Worm (Caenorhabditis elegans) whole organism, L4 larva: ENCODE results near the gene asp-8.
A peak's percentile ranks its signal among the peaks of the same experiment; 100 is the strongest.

Experiments used
- D1046.2 ChIP-seq: fragments of 200-800 bp; sonication (Bioruptor generic); IDR thresholded peaks from 2 replicates; pipeline ENCODE4 v1.3.6; 2022; ENCODE audit warnings: missing genetic modification characterization, missing compliant biosample characterization
- F44E2.7 ChIP-seq: fragments of 200-800 bp; sonication (Bioruptor generic); IDR thresholded peaks from 2 replicates; pipeline ENCODE4 v2.1.2; 2022; ENCODE audit warnings: missing genetic modification characterization, missing compliant biosample characterization
- R02D3.7 ChIP-seq: fragments of 150-350 bp; sonication (generic microtip); optimal IDR thresholded peaks from 3 replicates; lab custom pipeline; 2014; ENCODE audit warnings: missing biosample characterization, missing genetic modification characterization
- T20F7.1 ChIP-seq: fragments of 200-800 bp; sonication (Bioruptor generic); optimal IDR thresholded peaks from 2 replicates; lab custom pipeline; 2018; ENCODE audit warnings: mild to moderate bottlenecking, missing genetic modification characterization, missing compliant biosample characterization
- T26A8.4 ChIP-seq: fragments of 200-800 bp; sonication (Bioruptor generic); IDR thresholded peaks from 2 replicates; pipeline ENCODE4 v1.3.6; 2022; ENCODE audit warnings: missing genetic modification characterization, missing compliant biosample characterization
- Y105C5A.15 ChIP-seq: fragments of 200-800 bp; sonication (Bioruptor generic); IDR thresholded peaks from 2 replicates; pipeline ENCODE4 v1.3.6; 2022; ENCODE audit warnings: missing genetic modification characterization, missing compliant biosample characterization
- Y5F2A.4 ChIP-seq: fragments of 200-800 bp; sonication (Bioruptor generic); optimal IDR thresholded peaks from 2 replicates; lab custom pipeline; 2018; ENCODE audit warnings: mild to moderate bottlenecking, missing genetic modification characterization, missing compliant biosample characterization
- ama-1 ChIP-seq: fragments of 150-350 bp; optimal IDR thresholded peaks from 2 replicates; lab custom pipeline; 2014; ENCODE audit warnings: inconsistent platforms, mixed read lengths
- ceh-32 ChIP-seq: sonication (generic microtip); optimal IDR thresholded peaks from 2 replicates; lab custom pipeline; 2016; ENCODE audit warnings: mild to moderate bottlenecking, missing genetic modification characterization, missing compliant biosample characterization; ENCODE audit not compliant: poor library complexity
- ces-1 ChIP-seq: fragments of 150-350 bp; sonication (generic microtip); optimal IDR thresholded peaks from 4 replicates; lab custom pipeline; 2014; ENCODE audit warnings: missing biosample characterization, missing genetic modification reagents, missing genetic modification characterization
- daf-12 ChIP-seq: fragments of 150-350 bp; optimal IDR thresholded peaks from 2 replicates; lab custom pipeline; 2014; ENCODE audit warnings: missing biosample characterization, missing genetic modification reagents, missing genetic modification characterization
- daf-8 ChIP-seq: fragments of 200-800 bp; sonication (Bioruptor generic); IDR thresholded peaks from 2 replicates; pipeline ENCODE4 v1.3.6; 2022; ENCODE audit warnings: missing genetic modification characterization, missing compliant biosample characterization
- fkh-10 ChIP-seq: fragments of 150-350 bp; optimal IDR thresholded peaks from 2 replicates; lab custom pipeline; 2014; ENCODE audit warnings: missing biosample characterization, missing genetic modification reagents, missing genetic modification characterization
- fos-1 ChIP-seq: fragments of 150-350 bp; optimal IDR thresholded peaks from 2 replicates; lab custom pipeline; 2014; ENCODE audit warnings: missing biosample characterization, missing genetic modification characterization
- gei-8 ChIP-seq: fragments of 200-800 bp; sonication (Bioruptor generic); optimal IDR thresholded peaks from 2 replicates; lab custom pipeline; 2018; ENCODE audit warnings: mild to moderate bottlenecking, missing genetic modification characterization, missing compliant biosample characterization
- hlh-11 ChIP-seq: fragments of 200-800 bp; sonication (Bioruptor generic); optimal IDR thresholded peaks from 2 replicates; lab custom pipeline; 2018; ENCODE audit warnings: mild to moderate bottlenecking, missing genetic modification characterization, missing compliant biosample characterization
- hlh-30 ChIP-seq: sonication (generic microtip); optimal IDR thresholded peaks from 2 replicates; lab custom pipeline; 2017; ENCODE audit warnings: antibody characterized with exemption, mild to moderate bottlenecking, missing genetic modification characterization, missing compliant biosample characterization; ENCODE audit not compliant: insufficient read depth
- hmg-1.1 ChIP-seq: fragments of 200-800 bp; sonication (Bioruptor generic); IDR thresholded peaks from 2 replicates; pipeline ENCODE4 v1.3.6; 2022; ENCODE audit warnings: missing genetic modification reagents, missing genetic modification characterization, missing compliant biosample characterization
- lin-1 ChIP-seq: fragments of 200-800 bp; sonication (Bioruptor generic); IDR thresholded peaks from 2 replicates; pipeline ENCODE4 v1.3.6; 2022; ENCODE audit warnings: missing genetic modification reagents, missing genetic modification characterization, missing compliant biosample characterization
- lin-29 ChIP-seq: fragments of 200-800 bp; sonication (Bioruptor generic); IDR thresholded peaks from 2 replicates; pipeline ENCODE4 v1.3.6; 2022; ENCODE audit warnings: missing genetic modification reagents, missing genetic modification characterization, missing compliant biosample characterization
- lin-39 ChIP-seq: fragments of 150-350 bp; optimal IDR thresholded peaks from 2 replicates; lab custom pipeline; 2014; ENCODE audit warnings: missing biosample characterization, missing genetic modification reagents, missing genetic modification characterization
- lir-3 ChIP-seq: sonication (generic microtip); optimal IDR thresholded peaks from 2 replicates; lab custom pipeline; 2016; ENCODE audit warnings: mild to moderate bottlenecking, missing genetic modification characterization, missing compliant biosample characterization
- lsy-2 ChIP-seq, 2 experiments: fragments of 150-350 bp in 1 of 2; sonication (generic microtip) in 1 of 2; optimal IDR thresholded peaks; 2 replicates each; lab custom pipeline; 2014 to 2017; ENCODE audit warnings: missing biosample characterization in 2 of 2, missing genetic modification characterization in 2 of 2
- madf-5 ChIP-seq, 2 experiments: fragments of 200-800 bp; sonication (Bioruptor generic); IDR thresholded peaks; 2 replicates each; pipeline ENCODE4 v1.3.6; 2022; ENCODE audit warnings: missing compliant biosample characterization in 2 of 2, missing genetic modification characterization in 2 of 2
- madf-9 ChIP-seq: fragments of 200-800 bp; sonication (Bioruptor generic); conservative IDR thresholded peaks from 2 replicates; pipeline ENCODE4 v1.3.6; 2022; ENCODE audit warnings: missing genetic modification reagents, missing genetic modification characterization, missing compliant biosample characterization
- mdl-1 ChIP-seq, 2 experiments: fragments of 150-350 bp in 1 of 2; sonication (generic microtip) in 1 of 2; optimal IDR thresholded peaks; 2 replicates each; lab custom pipeline; 2014 to 2017; ENCODE audit warnings: missing biosample characterization in 2 of 2, missing genetic modification characterization in 2 of 2
- mxl-2 ChIP-seq: fragments of 200-800 bp; sonication (Bioruptor generic); conservative IDR thresholded peaks from 2 replicates; pipeline ENCODE4 v1.3.6; 2022; ENCODE audit warnings: missing genetic modification reagents, missing genetic modification characterization, missing compliant biosample characterization
- nhr-10 ChIP-seq: fragments of 150-350 bp; optimal IDR thresholded peaks from 2 replicates; lab custom pipeline; 2014; ENCODE audit warnings: missing biosample characterization, missing genetic modification characterization
- nhr-102 ChIP-seq: sonication (generic microtip); optimal IDR thresholded peaks from 2 replicates; lab custom pipeline; 2016; ENCODE audit warnings: mild to moderate bottlenecking, missing genetic modification characterization, moderate library complexity, missing compliant biosample characterization
- nhr-11 ChIP-seq: fragments of 150-350 bp; optimal IDR thresholded peaks from 2 replicates; lab custom pipeline; 2014; ENCODE audit warnings: missing biosample characterization, missing genetic modification characterization
- nhr-111 ChIP-seq: fragments of 200-800 bp; sonication (Bioruptor generic); optimal IDR thresholded peaks from 2 replicates; lab custom pipeline; 2018; ENCODE audit warnings: mild to moderate bottlenecking, missing genetic modification characterization, missing compliant biosample characterization
- nhr-25 ChIP-seq: sonication (generic microtip); optimal IDR thresholded peaks from 2 replicates; lab custom pipeline; 2017; ENCODE audit warnings: missing genetic modification characterization, mild to moderate bottlenecking, missing compliant biosample characterization, antibody characterized with exemption, moderate library complexity, borderline replicate concordance; ENCODE audit not compliant: insufficient read depth
- nhr-28 ChIP-seq: fragments of 150-350 bp; optimal IDR thresholded peaks from 2 replicates; lab custom pipeline; 2014; ENCODE audit warnings: missing biosample characterization, missing genetic modification characterization
- nhr-48 ChIP-seq: sonication (generic microtip); optimal IDR thresholded peaks from 2 replicates; lab custom pipeline; 2016; ENCODE audit warnings: mild to moderate bottlenecking, missing genetic modification characterization, missing compliant biosample characterization
- nhr-76 ChIP-seq: fragments of 150-350 bp; optimal IDR thresholded peaks from 2 replicates; lab custom pipeline; 2014; ENCODE audit warnings: missing biosample characterization, missing genetic modification characterization
- nhr-77 ChIP-seq: fragments of 150-350 bp; optimal IDR thresholded peaks from 2 replicates; lab custom pipeline; 2014; ENCODE audit warnings: missing biosample characterization, missing genetic modification characterization
- pqm-1 ChIP-seq: sonication (generic microtip); optimal IDR thresholded peaks from 2 replicates; lab custom pipeline; 2017; ENCODE audit warnings: missing biosample characterization, missing genetic modification characterization
- saeg-2 ChIP-seq: fragments of 200-800 bp; sonication (Bioruptor generic); IDR thresholded peaks from 2 replicates; pipeline ENCODE4 v1.3.6; 2022; ENCODE audit warnings: missing genetic modification reagents, missing genetic modification characterization, missing compliant biosample characterization
- set-16 ChIP-seq: fragments of 200-800 bp; sonication (Bioruptor generic); IDR thresholded peaks from 2 replicates; pipeline ENCODE4 v1.3.6; 2022; ENCODE audit warnings: missing genetic modification reagents, missing genetic modification characterization, missing compliant biosample characterization
- snpc-1.2 ChIP-seq: fragments of 200-800 bp; sonication (Bioruptor generic); IDR thresholded peaks from 2 replicates; pipeline ENCODE4 v1.3.6; 2022; ENCODE audit warnings: missing genetic modification reagents, missing genetic modification characterization, missing compliant biosample characterization
- snpc-4 ChIP-seq: fragments of 150-350 bp; optimal IDR thresholded peaks from 2 replicates; lab custom pipeline; 2014; ENCODE audit warnings: missing biosample characterization, missing genetic modification characterization
- unc-130 ChIP-seq: sonication (generic microtip); optimal IDR thresholded peaks from 2 replicates; lab custom pipeline; 2016; ENCODE audit warnings: missing genetic modification reagents, missing genetic modification characterization, missing compliant biosample characterization
- unc-39 ChIP-seq: sonication (generic microtip); optimal IDR thresholded peaks from 2 replicates; lab custom pipeline; 2017; ENCODE audit warnings: missing biosample characterization, missing genetic modification characterization
- vab-7 ChIP-seq: fragments of 200-800 bp; sonication (Bioruptor generic); IDR thresholded peaks from 2 replicates; pipeline ENCODE4 v1.3.6; 2022; ENCODE audit warnings: missing genetic modification reagents, missing genetic modification characterization, missing compliant biosample characterization
- zag-1 ChIP-seq: fragments of 150-350 bp; optimal IDR thresholded peaks from 2 replicates; lab custom pipeline; 2014; ENCODE audit warnings: missing biosample characterization, missing genetic modification characterization
- zip-11 ChIP-seq: fragments of 200-800 bp; sonication (Bioruptor generic); IDR thresholded peaks from 2 replicates; pipeline ENCODE4 v1.3.6; 2022; ENCODE audit warnings: missing genetic modification characterization, missing compliant biosample characterization

asp-8 gene

DNA sequence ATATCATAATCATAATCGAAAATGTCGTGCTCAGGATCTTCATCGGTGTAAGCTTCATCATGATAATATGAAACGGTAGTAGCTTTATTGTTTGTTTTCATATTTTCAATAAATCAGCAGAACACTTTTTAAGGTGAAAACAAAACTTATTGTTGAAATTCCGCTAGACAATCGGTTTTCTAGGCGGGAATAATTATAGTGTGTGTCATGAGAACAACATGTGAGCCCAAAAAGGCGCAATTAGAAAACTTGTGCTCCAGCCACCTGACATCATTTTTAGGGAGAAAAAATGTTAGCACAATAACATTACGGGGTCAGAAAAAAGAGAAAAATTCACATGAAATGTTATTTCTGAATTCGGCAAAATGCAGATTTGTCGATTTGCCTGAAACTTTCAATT is 9.9 kb downstream of the asp-8 start, which contains the start of gene srw-8:
TSS of gene srw-8 (minus strand) at position 101 of the 400 bp plus-strand sequence.
- TF ChIP-seq gei-8 (GFP tag; lab: Kevin White, UChicago) (no peak), zip-11 (GFP tag; lab: Robert Waterston, UW) (no peak)

DNA sequence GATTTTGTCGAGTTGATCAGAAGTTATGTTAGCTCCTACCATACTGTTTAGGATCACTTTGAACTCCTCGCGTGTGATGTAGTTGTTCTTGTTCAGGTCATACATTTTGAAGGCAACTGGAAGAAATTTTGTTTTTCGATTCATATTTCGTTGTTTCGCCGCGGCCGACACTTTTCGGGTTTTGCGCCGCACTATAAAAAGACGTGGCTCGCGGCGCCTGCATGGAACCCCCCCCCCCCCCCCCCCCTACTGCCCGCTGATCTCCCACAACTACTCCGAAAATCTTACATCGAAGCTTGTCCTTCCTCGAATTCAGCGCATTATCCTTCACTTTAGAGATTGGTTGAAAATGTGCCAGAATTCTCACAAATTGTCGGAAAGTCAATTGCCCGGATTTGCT is 13.7 kb downstream of the asp-8 start:
- TF ChIP-seq madf-9 (GFP tag; lab: Robert Waterston, UW) (no peak), lin-29 (no peak), set-16 (peak; percentile 82), snpc-1.2 (GFP tag; lab: Robert Waterston, UW) (no peak), hlh-11 (tag; lab: Kevin White, UChicago) (no peak)

- TF ChIP-seq nhr-77 (tag; lab: Kevin White, UChicago) (no peak), nhr-25 (tag; lab: Kevin White, UChicago) (no peak), nhr-102 (tag; lab: Kevin White, UChicago) (no peak), Y105C5A.15 (GFP tag; lab: Robert Waterston, UW) (no peak), mdl-1 (tag; optimal IDR thresholded peaks at IDR 0.05; lab: Kevin White, UChicago) (no peak), R02D3.7 (tag; lab: Kevin White, UChicago) (no peak), ama-1 (no peak), hlh-30 (tag; lab: Kevin White, UChicago) (no peak), snpc-1.2 (GFP tag; lab: Robert Waterston, UW) (no peak), daf-12 (tag; lab: Kevin White, UChicago) (no peak), ceh-32 (tag; lab: Kevin White, UChicago) (no peak), snpc-4 (tag; lab: Kevin White, UChicago) (no peak), gei-8 (GFP tag; lab: Kevin White, UChicago) (no peak), daf-8 (GFP tag; lab: Robert Waterston, UW) (no peak), saeg-2 (GFP tag; lab: Robert Waterston, UW) (no peak), zag-1 (tag; lab: Kevin White, UChicago) (no peak)
Measured at ce11 chrV:3039282-3039681, 14.9 kb downstream of the asp-8 start, which contains the start of gene chpf-2. Gene chpf-2 (minus strand): TSS chrV:3039382.

DNA sequence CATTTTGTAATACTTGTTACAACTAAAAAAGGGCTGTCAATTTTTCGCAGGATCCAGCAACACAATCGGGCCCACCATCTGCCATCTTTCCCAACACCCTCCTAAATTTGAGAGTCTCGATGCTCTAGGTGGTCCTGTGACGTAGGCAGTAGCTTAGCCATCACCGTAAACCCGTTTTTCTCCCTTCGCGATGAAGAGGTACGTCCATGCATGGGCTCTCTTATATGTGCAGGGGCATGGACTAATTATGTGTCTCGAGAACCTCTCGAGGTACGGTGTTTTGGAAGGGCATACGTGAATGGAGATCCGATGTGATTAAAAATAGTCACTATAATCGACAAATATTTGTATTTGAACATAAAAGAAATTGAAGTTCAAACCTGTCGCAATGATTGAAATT is 16.6 kb downstream of the asp-8 start:
- TF ChIP-seq lsy-2 (tag; optimal IDR thresholded peaks at IDR 0.05; lab: Kevin White, UChicago): no peak
- no peak for TF ChIP-seq set-16
- TF ChIP-seq lin-39 (tag; lab: Kevin White, UChicago): no peak
- TF ChIP-seq nhr-76 (tag; lab: Kevin White, UChicago): no peak
- no peak for TF ChIP-seq lir-3 (tag; lab: Kevin White, UChicago)
- no peak for TF ChIP-seq T26A8.4 (GFP tag; lab: Robert Waterston, UW)
- TF ChIP-seq pqm-1: no peak
- no peak for TF ChIP-seq unc-39
- TF ChIP-seq T20F7.1 (GFP tag; lab: Kevin White, UChicago): no peak
- no peak for TF ChIP-seq fkh-10 (GFP tag; lab: Kevin White, UChicago)
- no peak for TF ChIP-seq F44E2.7 (GFP tag; lab: Robert Waterston, UW)
- no peak for TF ChIP-seq zip-11 (GFP tag; lab: Robert Waterston, UW)
- TF ChIP-seq fos-1: no peak
- TF ChIP-seq nhr-28: no peak
- no peak for TF ChIP-seq nhr-48 (tag; lab: Kevin White, UChicago)
- TF ChIP-seq madf-5 (GFP tag; IDR thresholded peaks at IDR 0.05; lab: Robert Waterston, UW): no peak

DNA sequence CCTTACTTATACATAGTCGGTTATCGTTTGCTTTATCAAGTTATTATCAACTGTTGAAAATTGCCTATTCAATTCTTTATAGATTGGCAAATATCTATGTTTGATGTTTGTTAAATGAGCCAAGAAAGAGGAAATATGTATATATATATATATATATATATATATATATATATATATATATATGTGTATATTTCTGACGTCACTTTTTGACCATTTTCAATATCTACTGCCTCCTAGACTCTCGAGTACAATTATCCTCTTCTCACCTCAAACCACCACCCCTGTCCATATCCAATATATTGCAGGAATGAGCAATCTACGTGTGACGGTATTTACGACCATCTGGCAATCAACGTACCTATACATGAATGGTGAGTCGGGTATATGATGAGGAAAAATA is 20.5 kb downstream of the asp-8 start, which contains the start of gene F59D6.1:
TSS of gene F59D6.1 (plus strand) at position 301 of the 400 bp plus-strand sequence.
- TF ChIP-seq mdl-1 (tag; optimal IDR thresholded peaks at IDR 0.05; lab: Kevin White, UChicago) (no peak), vab-7 (GFP tag; lab: Robert Waterston, UW) (no peak), D1046.2 (GFP tag; lab: Robert Waterston, UW) (no peak), hmg-1.1 (GFP tag; lab: Robert Waterston, UW) (no peak), nhr-111 (GFP tag; lab: Kevin White, UChicago) (no peak), ama-1 (no peak), unc-39 (no peak), ces-1 (GFP tag; lab: Kevin White, UChicago) (no peak), lin-1 (GFP tag; lab: Robert Waterston, UW) (no peak), unc-130 (GFP tag; lab: Kevin White, UChicago) (no peak), Y5F2A.4 (GFP tag; lab: Kevin White, UChicago) (no peak), nhr-10 (no peak), mxl-2 (no peak), nhr-102 (tag; lab: Kevin White, UChicago) (no peak), nhr-11 (no peak)
